Worm (Caenorhabditis elegans) whole organism, L1 larva: ENCODE results near the gene dmsr-16.

Experiments used
- dpl-1 ChIP-seq, 3 experiments: fragments of 150-350 bp in 2 of 3; sonication (generic microtip) in 1 of 3; optimal IDR thresholded peaks; 2 replicates each; lab custom pipeline; 2014 to 2017; ENCODE audit warnings: missing biosample characterization in 3 of 3, missing genetic modification characterization in 3 of 3, missing genetic modification reagents in 3 of 3
- fos-1 ChIP-seq: fragments of 150-350 bp; optimal IDR thresholded peaks from 2 replicates; lab custom pipeline; 2014; ENCODE audit warnings: missing biosample characterization, missing genetic modification characterization
- jun-1 ChIP-seq: fragments of 150-350 bp; optimal IDR thresholded peaks from 2 replicates; lab custom pipeline; 2014; ENCODE audit warnings: missing biosample characterization, missing genetic modification reagents, missing genetic modification characterization
- nhr-12 ChIP-seq: sonication (generic microtip); optimal IDR thresholded peaks from 2 replicates; lab custom pipeline; 2017; ENCODE audit warnings: missing biosample characterization, missing genetic modification characterization
- nhr-19 ChIP-seq: fragments of 200-800 bp; sonication (Bioruptor generic); conservative IDR thresholded peaks from 2 replicates; pipeline ENCODE4 v1.3.6; 2022; ENCODE audit warnings: missing genetic modification characterization, missing compliant biosample characterization

ce11 chrV:6771645-6772044 is 37.2 kb downstream of the dmsr-16 start, which contains the start of gene srh-30:
- no peak for TF ChIP-seq dpl-1 (GFP tag; optimal IDR thresholded peaks at IDR 0.05; lab: Kevin White, UChicago)
- no peak for TF ChIP-seq nhr-19
- no peak for TF ChIP-seq fos-1 (tag; lab: Kevin White, UChicago)
- no peak for TF ChIP-seq jun-1 (tag; lab: Kevin White, UChicago)
- no peak for TF ChIP-seq nhr-12
